Worm (Caenorhabditis elegans) whole organism, late embryonic: Measurements from ENCODE around the gene C18B12.4.

Source experiments
- C38D4.7 ChIP-seq: fragments of 200-800 bp; sonication (Bioruptor generic); optimal IDR thresholded peaks from 2 replicates; lab custom pipeline; 2018; ENCODE audit warnings: mild to moderate bottlenecking, missing genetic modification characterization, moderate library complexity, missing compliant biosample characterization
- F13H6.1 ChIP-seq: sonication (generic microtip); optimal IDR thresholded peaks from 2 replicates; lab custom pipeline; 2016; ENCODE audit warnings: missing genetic modification characterization, missing compliant biosample characterization
- T23F11.4 ChIP-seq: fragments of 200-800 bp; sonication (Bioruptor generic); optimal IDR thresholded peaks from 2 replicates; lab custom pipeline; 2018; ENCODE audit warnings: mild to moderate bottlenecking, missing genetic modification characterization, missing compliant biosample characterization
- ceh-22 ChIP-seq: sonication (generic microtip); optimal IDR thresholded peaks from 2 replicates; lab custom pipeline; 2017; ENCODE audit warnings: missing biosample characterization, missing genetic modification characterization
- ceh-24 ChIP-seq: sonication (generic microtip); optimal IDR thresholded peaks from 2 replicates; lab custom pipeline; 2016; ENCODE audit warnings: mild to moderate bottlenecking, missing genetic modification characterization, missing compliant biosample characterization
- ceh-30 ChIP-seq: fragments of 150-350 bp; optimal IDR thresholded peaks from 2 replicates; lab custom pipeline; 2014; ENCODE audit warnings: missing biosample characterization, missing genetic modification characterization
- ceh-31 ChIP-seq: sonication (generic microtip); optimal IDR thresholded peaks from 2 replicates; lab custom pipeline; 2016; ENCODE audit warnings: missing genetic modification characterization, missing compliant biosample characterization
- ceh-34 ChIP-seq: sonication (generic microtip); optimal IDR thresholded peaks from 2 replicates; lab custom pipeline; 2016; ENCODE audit warnings: mild to moderate bottlenecking, missing genetic modification characterization, missing compliant biosample characterization
- ceh-45 ChIP-seq: fragments of 200-800 bp; sonication (Bioruptor generic); IDR thresholded peaks from 2 replicates; pipeline ENCODE4 v1.3.6; 2022; ENCODE audit warnings: missing genetic modification reagents, missing genetic modification characterization, missing compliant biosample characterization
- che-1 ChIP-seq: sonication (generic microtip); optimal IDR thresholded peaks from 2 replicates; lab custom pipeline; 2016; ENCODE audit warnings: mild to moderate bottlenecking, missing genetic modification characterization, missing compliant biosample characterization
- dmd-4 ChIP-seq: sonication (generic microtip); optimal IDR thresholded peaks from 2 replicates; lab custom pipeline; 2016; ENCODE audit warnings: borderline replicate concordance, missing genetic modification characterization, missing compliant biosample characterization
- elt-4 ChIP-seq: sonication (generic microtip); optimal IDR thresholded peaks from 2 replicates; lab custom pipeline; 2016; ENCODE audit warnings: missing genetic modification characterization, missing compliant biosample characterization
- eyg-1 ChIP-seq: sonication (generic microtip); optimal IDR thresholded peaks from 2 replicates; lab custom pipeline; 2016; ENCODE audit warnings: missing genotype, missing genetic modification characterization, missing compliant biosample characterization
- fkh-6 ChIP-seq: sonication (generic microtip); optimal IDR thresholded peaks from 2 replicates; lab custom pipeline; 2016; ENCODE audit warnings: missing genetic modification characterization, missing compliant biosample characterization
- hlh-15 ChIP-seq: sonication (generic microtip); optimal IDR thresholded peaks from 2 replicates; lab custom pipeline; 2016; ENCODE audit warnings: missing genetic modification characterization, missing compliant biosample characterization
- hlh-30 ChIP-seq: sonication (generic microtip); optimal IDR thresholded peaks from 2 replicates; lab custom pipeline; 2017; ENCODE audit warnings: antibody characterized with exemption, missing genetic modification characterization, missing compliant biosample characterization; ENCODE audit not compliant: insufficient read depth
- hlh-6 ChIP-seq: sonication (generic microtip); optimal IDR thresholded peaks from 2 replicates; lab custom pipeline; 2016; ENCODE audit warnings: missing genotype, missing genetic modification characterization, missing compliant biosample characterization
- hlh-8 ChIP-seq: sonication (generic microtip); optimal IDR thresholded peaks from 2 replicates; lab custom pipeline; 2016; ENCODE audit warnings: missing genotype, missing genetic modification characterization, missing compliant biosample characterization
- lim-6 ChIP-seq: sonication (generic microtip); optimal IDR thresholded peaks from 2 replicates; lab custom pipeline; 2016; ENCODE audit warnings: missing genetic modification characterization, missing compliant biosample characterization
- lin-11 ChIP-seq: fragments of 200-800 bp; sonication (Bioruptor generic); optimal IDR thresholded peaks from 2 replicates; lab custom pipeline; 2018; ENCODE audit warnings: mild to moderate bottlenecking, missing genetic modification characterization, missing compliant biosample characterization
- madf-2 ChIP-seq: sonication (generic microtip); optimal IDR thresholded peaks from 2 replicates; lab custom pipeline; 2017; ENCODE audit warnings: missing genetic modification characterization, missing compliant biosample characterization
- nfya-1 ChIP-seq: sonication (generic microtip); optimal IDR thresholded peaks from 2 replicates; lab custom pipeline; 2017; ENCODE audit warnings: missing genetic modification characterization, mild to moderate bottlenecking, missing compliant biosample characterization, antibody characterized with exemption, moderate library complexity
- nhr-11 ChIP-seq: fragments of 150-350 bp; optimal IDR thresholded peaks from 2 replicates; lab custom pipeline; 2014; ENCODE audit warnings: missing biosample characterization, missing genetic modification characterization
- npax-4 ChIP-seq: sonication (generic microtip); optimal IDR thresholded peaks from 2 replicates; lab custom pipeline; 2016; ENCODE audit warnings: missing genetic modification characterization, missing compliant biosample characterization
- odd-2 ChIP-seq: sonication (generic microtip); optimal IDR thresholded peaks from 2 replicates; lab custom pipeline; 2017; ENCODE audit warnings: antibody characterized with exemption, mild to moderate bottlenecking, missing genetic modification characterization, missing compliant biosample characterization
- pag-3 ChIP-seq: sonication (generic microtip); optimal IDR thresholded peaks from 2 replicates; lab custom pipeline; 2016; ENCODE audit warnings: missing compliant biosample characterization, missing genetic modification characterization, borderline replicate concordance
- pax-1 ChIP-seq: fragments of 150-350 bp; optimal IDR thresholded peaks from 2 replicates; lab custom pipeline; 2014; ENCODE audit warnings: missing biosample characterization, missing genetic modification characterization
- pqm-1 ChIP-seq: sonication (generic microtip); optimal IDR thresholded peaks from 2 replicates; lab custom pipeline; 2016; ENCODE audit warnings: missing genetic modification characterization, missing compliant biosample characterization
- rnt-1 ChIP-seq: sonication (generic microtip); optimal IDR thresholded peaks from 2 replicates; lab custom pipeline; 2016; ENCODE audit warnings: missing genetic modification characterization, missing compliant biosample characterization
- sox-2 ChIP-seq: fragments of 200-800 bp; sonication (Bioruptor generic); IDR thresholded peaks from 2 replicates; pipeline ENCODE4 v1.3.6; 2022; ENCODE audit warnings: missing genetic modification reagents, missing genetic modification characterization, missing compliant biosample characterization
- syd-9 ChIP-seq: sonication (generic microtip); optimal IDR thresholded peaks from 2 replicates; lab custom pipeline; 2016; ENCODE audit warnings: mild to moderate bottlenecking, missing genetic modification characterization, moderate library complexity, missing compliant biosample characterization
- tbx-2 ChIP-seq: sonication (generic microtip); optimal IDR thresholded peaks from 2 replicates; lab custom pipeline; 2016; ENCODE audit warnings: missing genetic modification characterization, missing compliant biosample characterization
- ttx-3 ChIP-seq: sonication (generic microtip); optimal IDR thresholded peaks from 2 replicates; lab custom pipeline; 2016; ENCODE audit warnings: missing genetic modification reagents, missing genetic modification characterization, missing compliant biosample characterization
- unc-3 ChIP-seq, 2 experiments: fragments of 200-800 bp in 1 of 2; sonication (Bioruptor generic) in 1 of 2; sonication (generic microtip) in 1 of 2; conservative IDR thresholded peaks in 1 of 2; optimal IDR thresholded peaks in 1 of 2; 2 replicates each; pipeline versions ENCODE4 v1.3.6 to Lab custom; 2016 to 2022; ENCODE audit warnings: missing compliant biosample characterization in 2 of 2, missing genetic modification characterization in 2 of 2, missing genetic modification reagents in 1 of 2
- unc-55 ChIP-seq: sonication (generic microtip); optimal IDR thresholded peaks from 2 replicates; lab custom pipeline; 2017; ENCODE audit warnings: missing biosample characterization, missing genetic modification reagents, missing genetic modification characterization
- zip-5 ChIP-seq: sonication (generic microtip); optimal IDR thresholded peaks from 2 replicates; lab custom pipeline; 2016; ENCODE audit warnings: missing genetic modification characterization, missing compliant biosample characterization
- ztf-16 ChIP-seq: sonication (generic microtip); optimal IDR thresholded peaks from 2 replicates; lab custom pipeline; 2017; ENCODE audit warnings: missing genetic modification characterization, missing compliant biosample characterization

The C18B12.4 gene

ce11 chrX:15050006-15050405, 9.6 kb upstream of the C18B12.4 start:
- TF ChIP-seq ceh-30 (tag; lab: Kevin White, UChicago), result no peak
- no peak for TF ChIP-seq pqm-1 (tag; lab: Kevin White, UChicago)
- TF ChIP-seq hlh-6 (tag; lab: Kevin White, UChicago), result no peak
- no peak for TF ChIP-seq fkh-6 (tag; lab: Kevin White, UChicago)
- no peak for TF ChIP-seq ceh-24
- no peak for TF ChIP-seq zip-5
- no peak for TF ChIP-seq ceh-45 (GFP tag; lab: Robert Waterston, UW)
- no peak for TF ChIP-seq unc-3 (GFP tag; conservative IDR thresholded peaks at IDR 0.05; lab: Robert Waterston, UW)
- TF ChIP-seq unc-3 (tag; optimal IDR thresholded peaks at IDR 0.05; lab: Kevin White, UChicago), result no peak
- no peak for TF ChIP-seq C38D4.7
- no peak for TF ChIP-seq ztf-16
- TF ChIP-seq odd-2, result no peak
- TF ChIP-seq eyg-1, result no peak
- no peak for TF ChIP-seq ceh-34 (tag; lab: Kevin White, UChicago)

- no peak for TF ChIP-seq rnt-1 (tag; lab: Kevin White, UChicago)
- no peak for TF ChIP-seq hlh-15
- TF ChIP-seq tbx-2 (tag; lab: Kevin White, UChicago), result no peak
- no peak for TF ChIP-seq dmd-4 (tag; lab: Kevin White, UChicago)
- TF ChIP-seq ztf-16, result no peak
- TF ChIP-seq hlh-30 (tag; lab: Kevin White, UChicago), result no peak
- no peak for TF ChIP-seq sox-2 (GFP tag; lab: Robert Waterston, UW)
- TF ChIP-seq F13H6.1 (tag; lab: Kevin White, UChicago), result no peak
- no peak for TF ChIP-seq ceh-24
- no peak for TF ChIP-seq syd-9 (tag; lab: Kevin White, UChicago)
- TF ChIP-seq ceh-22 (tag; lab: Kevin White, UChicago), result no peak
- no peak for TF ChIP-seq pqm-1 (tag; lab: Kevin White, UChicago)
- no peak for TF ChIP-seq madf-2 (tag; lab: Kevin White, UChicago)
- no peak for TF ChIP-seq ceh-31 (tag; lab: Kevin White, UChicago)
- TF ChIP-seq hlh-8 (tag; lab: Kevin White, UChicago), result no peak
- TF ChIP-seq che-1 (tag; lab: Kevin White, UChicago), result no peak
Observed at ce11 chrX:15047541-15047940, 7.1 kb upstream of the C18B12.4 start.

- TF ChIP-seq nfya-1, result no peak
- no peak for TF ChIP-seq lim-6 (tag; lab: Kevin White, UChicago)
- TF ChIP-seq hlh-6 (tag; lab: Kevin White, UChicago), result no peak
- no peak for TF ChIP-seq pag-3 (tag; lab: Kevin White, UChicago)
- no peak for TF ChIP-seq tbx-2 (tag; lab: Kevin White, UChicago)
- TF ChIP-seq npax-4 (tag; lab: Kevin White, UChicago), result no peak
- TF ChIP-seq T23F11.4 (GFP tag; lab: Kevin White, UChicago), result no peak
- TF ChIP-seq unc-55 (GFP tag; lab: Kevin White, UChicago), result no peak
- no peak for TF ChIP-seq ceh-30 (tag; lab: Kevin White, UChicago)
Observed at ce11 chrX:15045401-15045800, 5.0 kb upstream of the C18B12.4 start.

- no peak for TF ChIP-seq ceh-24
- no peak for TF ChIP-seq T23F11.4 (GFP tag; lab: Kevin White, UChicago)
- no peak for TF ChIP-seq ceh-34 (tag; lab: Kevin White, UChicago)
- no peak for TF ChIP-seq hlh-8 (tag; lab: Kevin White, UChicago)
- TF ChIP-seq nhr-11 (tag; lab: Kevin White, UChicago), result no peak
- no peak for TF ChIP-seq hlh-15
- no peak for TF ChIP-seq pax-1
- TF ChIP-seq lin-11 (tag; lab: Kevin White, UChicago), result no peak
- TF ChIP-seq lim-6 (tag; lab: Kevin White, UChicago), result no peak
- no peak for TF ChIP-seq elt-4
- no peak for TF ChIP-seq ttx-3 (tag; lab: Kevin White, UChicago)
Observed at ce11 chrX:15042549-15042948, 2.1 kb upstream of the C18B12.4 start.
